Fruit fly (Drosophila melanogaster) whole organism, embryonic: ENCODE measurements around the gene CG32298.

Experiments
- Atf3 ChIP-seq: fragments of 200-800 bp; sonication (Bioruptor generic); optimal IDR thresholded peaks from 3 replicates; lab custom pipeline; 2016; ENCODE audit warnings: missing biosample characterization, missing genetic modification characterization
- CG10147 ChIP-seq: fragments of 200-800 bp; sonication (Bioruptor generic); optimal IDR thresholded peaks from 2 replicates; lab custom pipeline; 2019; ENCODE audit warnings: missing biosample characterization, mild to moderate bottlenecking, missing genetic modification characterization, moderate library complexity
- CG11456 ChIP-seq: fragments of 200-800 bp; sonication (Bioruptor generic); IDR thresholded peaks from 3 replicates; pipeline ENCODE4 v1.3.6; 2022; ENCODE audit warnings: missing biosample characterization, missing genetic modification characterization
- CG11696 ChIP-seq: fragments of 200-800 bp; sonication (Bioruptor generic); IDR thresholded peaks from 2 replicates; pipeline ENCODE4 v1.3.6; 2022; ENCODE audit warnings: missing biosample characterization, missing genetic modification characterization
- CG12391 ChIP-seq: fragments of 200-800 bp; sonication (Bioruptor generic); optimal IDR thresholded peaks from 3 replicates; lab custom pipeline; 2018; ENCODE audit warnings: missing biosample characterization, mild to moderate bottlenecking, missing genetic modification characterization, moderate library complexity
- CG13287 ChIP-seq: fragments of 200-800 bp; sonication (Bioruptor generic); IDR thresholded peaks from 2 replicates; pipeline ENCODE4 v1.3.6; 2022; ENCODE audit warnings: missing biosample characterization, missing genetic modification characterization; ENCODE audit not compliant: partially characterized antibody
- CG13624 ChIP-seq: fragments of 200-800 bp; sonication (Bioruptor generic); optimal IDR thresholded peaks from 2 replicates; lab custom pipeline; 2016; ENCODE audit warnings: missing biosample characterization, missing genetic modification characterization
- CG15269 ChIP-seq: fragments of 200-800 bp; sonication (Bioruptor generic); optimal IDR thresholded peaks from 2 replicates; lab custom pipeline; 2018; ENCODE audit warnings: missing biosample characterization, mild to moderate bottlenecking, missing genetic modification characterization, moderate library complexity
- CG15514 ChIP-seq: fragments of 200-800 bp; sonication (Bioruptor generic); optimal IDR thresholded peaks from 3 replicates; lab custom pipeline; 2017; ENCODE audit warnings: missing biosample characterization, missing genetic modification characterization, mild to moderate bottlenecking, moderate library complexity, missing genetic modification reagents
- CG1647 ChIP-seq: fragments of 200-800 bp; sonication (Bioruptor generic); optimal IDR thresholded peaks from 3 replicates; lab custom pipeline; 2016; ENCODE audit warnings: missing biosample characterization, missing genetic modification characterization
- CG17802 ChIP-seq: fragments of 200-800 bp; sonication (Bioruptor generic); optimal IDR thresholded peaks from 2 replicates; lab custom pipeline; 2018; ENCODE audit warnings: missing biosample characterization, mild to moderate bottlenecking, missing genetic modification characterization, moderate library complexity
- CG2129 ChIP-seq: fragments of 200-800 bp; sonication (Bioruptor generic); IDR thresholded peaks from 2 replicates; pipeline ENCODE4 v1.3.6; 2022; ENCODE audit warnings: missing biosample characterization, missing genetic modification characterization; ENCODE audit not compliant: partially characterized antibody
- CG3065 ChIP-seq: fragments of 200-800 bp; sonication (Bioruptor generic); optimal IDR thresholded peaks from 2 replicates; lab custom pipeline; 2016; ENCODE audit warnings: missing biosample characterization, missing genetic modification characterization
- CG3163 ChIP-seq: fragments of 200-800 bp; sonication (Bioruptor generic); optimal IDR thresholded peaks from 3 replicates; lab custom pipeline; 2016; ENCODE audit warnings: missing biosample characterization, missing genetic modification characterization
- CG32767 ChIP-seq: fragments of 200-800 bp; sonication (Bioruptor generic); IDR thresholded peaks from 2 replicates; pipeline ENCODE4 v1.3.6; 2022; ENCODE audit warnings: missing biosample characterization, missing genetic modification characterization
- CG33213 ChIP-seq: fragments of 200-800 bp; sonication (Bioruptor generic); optimal IDR thresholded peaks from 3 replicates; lab custom pipeline; 2016; ENCODE audit warnings: missing biosample characterization, missing genetic modification characterization
- CG4328 ChIP-seq: fragments of 200-800 bp; sonication (Bioruptor generic); optimal IDR thresholded peaks from 3 replicates; lab custom pipeline; 2017; ENCODE audit warnings: missing biosample characterization, missing genetic modification reagents, missing genetic modification characterization
- CG6791 ChIP-seq: fragments of 200-800 bp; sonication (Bioruptor generic); IDR thresholded peaks from 3 replicates; pipeline ENCODE4 v1.3.6; 2022; ENCODE audit warnings: missing biosample characterization, missing genetic modification characterization; ENCODE audit not compliant: partially characterized antibody
- CG7271 ChIP-seq: fragments of 200-800 bp; sonication (Bioruptor generic); optimal IDR thresholded peaks from 2 replicates; lab custom pipeline; 2018; ENCODE audit warnings: missing biosample characterization, mild to moderate bottlenecking, missing genetic modification characterization, moderate library complexity
- CG7745 ChIP-seq: fragments of 200-800 bp; sonication (Bioruptor generic); optimal IDR thresholded peaks from 2 replicates; lab custom pipeline; 2018; ENCODE audit warnings: missing biosample characterization, mild to moderate bottlenecking, missing genetic modification characterization, moderate library complexity
- CG8281 ChIP-seq: fragments of 200-800 bp; sonication (Bioruptor generic); optimal IDR thresholded peaks from 2 replicates; lab custom pipeline; 2018; ENCODE audit warnings: missing biosample characterization, mild to moderate bottlenecking, missing genetic modification characterization, moderate library complexity
- CG8924 ChIP-seq: fragments of 200-800 bp; optimal IDR thresholded peaks from 3 replicates; lab custom pipeline; 2019; ENCODE audit warnings: missing biosample characterization, mild to moderate bottlenecking, missing genetic modification characterization, moderate library complexity
- Camta ChIP-seq: fragments of 200-800 bp; sonication (Bioruptor generic); optimal IDR thresholded peaks from 2 replicates; lab custom pipeline; 2016; ENCODE audit warnings: missing biosample characterization, missing genetic modification characterization
- D19A ChIP-seq: fragments of 200-800 bp; optimal IDR thresholded peaks from 3 replicates; lab custom pipeline; 2019; ENCODE audit warnings: missing biosample characterization, mild to moderate bottlenecking, missing genetic modification characterization, moderate library complexity
- GATAe ChIP-seq: fragments of 200-800 bp; sonication (Bioruptor generic); conservative IDR thresholded peaks from 2 replicates; pipeline ENCODE4 v1.3.6; 2022; ENCODE audit warnings: missing biosample characterization, missing genetic modification characterization
- HLH4C ChIP-seq: fragments of 200-800 bp; sonication (Bioruptor generic); IDR thresholded peaks from 3 replicates; pipeline ENCODE4 v1.3.6; 2022; ENCODE audit warnings: missing biosample characterization, missing genetic modification characterization; ENCODE audit not compliant: partially characterized antibody
- HLH54F ChIP-seq: fragments of 200-800 bp; sonication (Bioruptor generic); optimal IDR thresholded peaks from 3 replicates; lab custom pipeline; 2016; ENCODE audit warnings: missing biosample characterization, missing genetic modification characterization
- Jarid2 ChIP-seq: fragments of 200-800 bp; sonication (Bioruptor generic); optimal IDR thresholded peaks from 3 replicates; lab custom pipeline; 2017; ENCODE audit warnings: mild to moderate bottlenecking, missing biosample characterization, missing genetic modification reagents, missing genetic modification characterization
- Lim3 ChIP-seq: fragments of 200-800 bp; sonication (Bioruptor generic); IDR thresholded peaks from 2 replicates; pipeline ENCODE4 v1.3.6; 2022; ENCODE audit warnings: missing biosample characterization, missing genetic modification characterization
- Nf-YC ChIP-seq: fragments of 200-800 bp; optimal IDR thresholded peaks from 3 replicates; lab custom pipeline; 2019; ENCODE audit warnings: missing biosample characterization, mild to moderate bottlenecking, missing genetic modification characterization, moderate library complexity
- Spps ChIP-seq: fragments of 200-800 bp; sonication (Bioruptor generic); optimal IDR thresholded peaks from 2 replicates; lab custom pipeline; 2018; ENCODE audit warnings: missing biosample characterization, mild to moderate bottlenecking, missing genetic modification characterization
- Ssrp ChIP-seq: fragments of 200-800 bp; sonication (Bioruptor generic); optimal IDR thresholded peaks from 2 replicates; lab custom pipeline; 2018; ENCODE audit warnings: missing biosample characterization, mild to moderate bottlenecking, missing genetic modification characterization, moderate library complexity
- Vsx1 ChIP-seq: fragments of 200-800 bp; sonication (Bioruptor generic); optimal IDR thresholded peaks from 2 replicates; lab custom pipeline; 2017; ENCODE audit warnings: missing biosample characterization, mild to moderate bottlenecking, missing genetic modification characterization, missing genetic modification reagents
- YL-1 ChIP-seq: fragments of 200-800 bp; sonication (Bioruptor generic); optimal IDR thresholded peaks from 3 replicates; lab custom pipeline; 2017; ENCODE audit warnings: missing biosample characterization, mild to moderate bottlenecking, missing genetic modification characterization
- al ChIP-seq: fragments of 200-800 bp; sonication (Bioruptor generic); IDR thresholded peaks from 2 replicates; pipeline ENCODE4 v1.3.6; 2022; ENCODE audit warnings: missing biosample characterization, missing genetic modification characterization
- cato ChIP-seq: fragments of 200-800 bp; sonication (Bioruptor generic); optimal IDR thresholded peaks from 2 replicates; lab custom pipeline; 2016; ENCODE audit warnings: missing biosample characterization, missing genetic modification characterization, borderline replicate concordance
- chinmo ChIP-seq: fragments of 200-800 bp; sonication (Bioruptor generic); IDR thresholded peaks from 4 replicates; pipeline ENCODE4 v1.3.6; 2022; ENCODE audit warnings: missing biosample characterization, missing genetic modification characterization; ENCODE audit not compliant: partially characterized antibody
- chm ChIP-seq: fragments of 200-800 bp; sonication (Bioruptor generic); IDR thresholded peaks from 2 replicates; pipeline ENCODE4 v1.3.6; 2022; ENCODE audit warnings: missing biosample characterization, missing genetic modification characterization
- crc ChIP-seq: fragments of 200-800 bp; sonication (Bioruptor generic); optimal IDR thresholded peaks from 2 replicates; lab custom pipeline; 2016; ENCODE audit warnings: missing biosample characterization, missing genetic modification characterization
- crp ChIP-seq, 2 experiments: fragments of 200-800 bp; sonication (Bioruptor generic); optimal IDR thresholded peaks; 2 replicates in 1 of 2; 3 replicates in 1 of 2; lab custom pipeline; 2017; ENCODE audit warnings: missing biosample characterization in 2 of 2, missing genetic modification characterization in 2 of 2, mild to moderate bottlenecking in 1 of 2, moderate library complexity in 1 of 2
- dimm ChIP-seq: fragments of 200-800 bp; sonication (Bioruptor generic); IDR thresholded peaks from 2 replicates; pipeline ENCODE4 v1.3.6; 2022; ENCODE audit warnings: missing biosample characterization, missing genetic modification characterization
- dmrt99B ChIP-seq: fragments of 200-800 bp; sonication (Bioruptor generic); optimal IDR thresholded peaks from 2 replicates; lab custom pipeline; 2018; ENCODE audit warnings: missing biosample characterization, mild to moderate bottlenecking, missing genetic modification characterization, moderate library complexity
- ham ChIP-seq: fragments of 200-800 bp; sonication (Bioruptor generic); IDR thresholded peaks from 2 replicates; pipeline ENCODE4 v1.3.6; 2022; ENCODE audit warnings: missing biosample characterization, missing genetic modification characterization
- klu ChIP-seq: fragments of 200-800 bp; sonication (Bioruptor generic); IDR thresholded peaks from 2 replicates; pipeline ENCODE4 v1.3.6; 2022; ENCODE audit warnings: missing biosample characterization, missing genetic modification characterization
- lab ChIP-seq: fragments of 200-800 bp; sonication (Bioruptor generic); optimal IDR thresholded peaks from 3 replicates; lab custom pipeline; 2017; ENCODE audit warnings: missing biosample characterization, missing genetic modification characterization, mild to moderate bottlenecking, moderate library complexity, missing genetic modification reagents
- nom ChIP-seq: fragments of 200-800 bp; sonication (Bioruptor generic); optimal IDR thresholded peaks from 2 replicates; lab custom pipeline; 2017; ENCODE audit warnings: missing biosample characterization, missing genetic modification characterization, mild to moderate bottlenecking, moderate library complexity, missing genetic modification reagents
- row ChIP-seq: fragments of 200-800 bp; sonication (Bioruptor generic); IDR thresholded peaks from 3 replicates; pipeline ENCODE4 v1.3.6; 2022; ENCODE audit warnings: missing biosample characterization, missing genetic modification characterization
- shn ChIP-seq: fragments of 200-800 bp; sonication (Bioruptor generic); optimal IDR thresholded peaks from 3 replicates; lab custom pipeline; 2016; ENCODE audit warnings: missing biosample characterization, missing genetic modification characterization
- sim ChIP-seq: fragments of 200-800 bp; sonication (Bioruptor generic); IDR thresholded peaks from 2 replicates; pipeline ENCODE4 v1.3.6; 2022; ENCODE audit warnings: missing biosample characterization, missing genetic modification characterization
- sug ChIP-seq: fragments of 200-800 bp; optimal IDR thresholded peaks from 2 replicates; lab custom pipeline; 2019; ENCODE audit warnings: missing biosample characterization, mild to moderate bottlenecking, missing genetic modification characterization, moderate library complexity
- yki ChIP-seq: fragments of >200 bp; optimal IDR thresholded peaks from 3 replicates; lab custom pipeline; 2018

CG32298 gene

dm6 chr3L:2387816-2388215, 3.0 kb downstream of the CG32298 start (continued):
- TF ChIP-seq CG1647 (no peak), CG12391 (tag; lab: Kevin White, UChicago) (no peak), ham (GFP tag; lab: Robert Waterston, UW) (no peak), shn (GFP tag; lab: Kevin White, UChicago) (no peak), YL-1 (no peak), CG32767 (no peak), Vsx1 (no peak), CG13287 (GFP tag; lab: Robert Waterston, UW) (peak; percentile 42; the same call in 1 of the 2 replicates), CG4328 (GFP tag; lab: Kevin White, UChicago) (no peak), lab (GFP tag; lab: Kevin White, UChicago) (peak; percentile 25), crp (GFP tag; optimal IDR thresholded peaks at IDR 0.05; lab: Kevin White, UChicago) (no peak), Nf-YC (peak; percentile 36), CG3163 (GFP tag; lab: Kevin White, UChicago) (no peak), CG7271 (no peak), D19A (tag; lab: Kevin White, UChicago) (peak; percentile 15), Ssrp (tag; lab: Kevin White, UChicago) (no peak), CG2129 (no peak), HLH54F (GFP tag; lab: Kevin White, UChicago) (no peak), chm (GFP tag; lab: Robert Waterston, UW) (0 out of 2 replicates have a peak, but pooled peaks have one; percentile 47), Lim3 (GFP tag; lab: Robert Waterston, UW) (no peak), sug (tag; lab: Kevin White, UChicago) (peak; percentile 32), nom (GFP tag; lab: Kevin White, UChicago) (peak; percentile 23), CG7745 (tag; lab: Kevin White, UChicago) (no peak), al (no peak), CG8281 (no peak), yki (lab: Kevin White, UChicago) (no peak), crc (GFP tag; lab: Kevin White, UChicago) (no peak), CG3065 (GFP tag; lab: Kevin White, UChicago) (no peak), Atf3 (GFP tag; lab: Kevin White, UChicago) (no peak), CG11696 (GFP tag; lab: Robert Waterston, UW) (no peak), CG17802 (tag; lab: Kevin White, UChicago) (no peak), CG6791 (GFP tag; lab: Robert Waterston, UW) (no peak), CG8924 (peak; percentile 7), HLH4C (no peak), dimm (GFP tag; lab: Robert Waterston, UW) (no peak), CG15269 (tag; lab: Kevin White, UChicago) (peak; percentile 11), CG11456 (GFP tag; lab: Robert Waterston, UW) (no peak), CG13624 (GFP tag; lab: Kevin White, UChicago) (no peak), cato (GFP tag; lab: Kevin White, UChicago) (no peak), dmrt99B (tag; lab: Kevin White, UChicago) (peak; percentile 20), CG15514 (GFP tag; lab: Kevin White, UChicago) (peak; percentile 8), row (no peak), CG10147 (GFP tag; lab: Kevin White, UChicago) (peak; percentile 23), CG33213 (GFP tag; lab: Kevin White, UChicago) (no peak), sim (GFP tag; lab: Robert Waterston, UW) (no peak), Jarid2 (GFP tag; lab: Kevin White, UChicago) (peak; percentile 92), Camta (GFP tag; lab: Kevin White, UChicago) (no peak), chinmo (GFP tag; lab: Robert Waterston, UW) (peak; percentile 74; the same call in 2 of the 4 replicates), Spps (tag; lab: Kevin White, UChicago) (no peak), GATAe (GFP tag; lab: Robert Waterston, UW) (no peak), klu (GFP tag; lab: Robert Waterston, UW) (no peak)
